Fruit fly (Drosophila melanogaster): ENCODE results near the gene Setd3.

Setd3 gene

DNA sequence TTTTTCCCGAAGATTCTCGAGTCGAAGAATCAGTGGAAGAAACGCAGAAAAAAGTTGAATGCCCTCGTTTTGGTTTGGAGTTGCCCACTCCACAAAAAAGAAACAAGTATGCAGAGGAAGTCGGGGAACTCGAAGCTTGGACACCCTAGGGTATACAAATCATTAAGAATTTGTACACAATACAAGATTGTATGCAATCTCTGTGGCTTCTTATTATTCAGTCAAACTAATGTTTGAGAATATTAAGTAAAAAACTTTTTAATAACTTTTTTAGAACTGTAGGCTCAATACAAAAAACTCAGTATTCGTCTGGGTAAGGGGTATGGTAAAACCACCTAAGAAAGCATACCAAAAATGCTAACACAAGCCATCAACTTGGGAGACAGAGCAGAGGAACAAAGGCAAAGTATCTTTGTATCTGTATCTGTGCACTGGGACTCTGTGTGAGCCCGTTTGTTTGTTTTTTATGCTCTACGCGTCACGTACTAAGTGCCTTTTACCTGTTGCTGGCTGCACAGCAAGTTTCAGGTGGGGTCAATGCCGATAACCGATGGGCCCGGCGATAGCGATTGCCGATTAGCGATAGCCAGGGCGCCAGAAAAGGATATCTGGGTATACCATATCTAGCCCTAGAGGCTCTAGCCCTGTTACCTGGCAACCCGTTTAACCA lies 16.8 kb upstream of the Setd3 start (continued):
- TF ChIP-seq dmrt11E (tag; optimal IDR thresholded peaks at IDR 0.05), result peak; percentile 93
- TF ChIP-seq CG5245 (GFP tag; optimal IDR thresholded peaks at IDR 0.05), result peak; percentile 76
- peak; percentile 68 for TF ChIP-seq Atf3 (GFP tag; optimal IDR thresholded peaks at IDR 0.05)
- peak; percentile 84 for TF ChIP-seq CG7839 (tag; optimal IDR thresholded peaks at IDR 0.05)
- TF ChIP-seq CG15514 (GFP tag; optimal IDR thresholded peaks at IDR 0.05), result peak; percentile 4
- peak; percentile 10; the same call in 1 of the 2 replicates for TF ChIP-seq CG13287 (GFP tag; IDR thresholded peaks at IDR 0.05; ENCODE audit: partially characterized antibody)
- no peak for TF ChIP-seq GATAe (GFP tag; conservative IDR thresholded peaks at IDR 0.05)
- peak; percentile 90 for TF ChIP-seq nmo (GFP tag; optimal IDR thresholded peaks at IDR 0.05)
- TF ChIP-seq fd102C (GFP tag; optimal IDR thresholded peaks at IDR 0.05), result no peak
- TF ChIP-seq CG31388 (GFP tag; optimal IDR thresholded peaks at IDR 0.05), result peak; percentile 4
- TF ChIP-seq sob (GFP tag; IDR thresholded peaks at IDR 0.05), result peak; percentile 71
- peak; percentile 99 for TF ChIP-seq sens (GFP tag)
- peak; percentile 67 for TF ChIP-seq CG13894 (tag; optimal IDR thresholded peaks at IDR 0.05)
- TF ChIP-seq CG12769 (tag; optimal IDR thresholded peaks at IDR 0.05), result peak; percentile 58
- peak; percentile 67 for TF ChIP-seq CG12155 (GFP tag; optimal IDR thresholded peaks at IDR 0.05)
- no peak for TF ChIP-seq Doc3 (GFP tag; IDR thresholded peaks at IDR 0.05; ENCODE audit: partially characterized antibody)
- TF ChIP-seq Xbp1 (GFP tag; optimal IDR thresholded peaks at IDR 0.05), result peak; percentile 76
- TF ChIP-seq crp (GFP tag; optimal IDR thresholded peaks at IDR 0.05), result no peak
- TF ChIP-seq CG7745 (tag; optimal IDR thresholded peaks at IDR 0.05), result no peak
- TF ChIP-seq CG6654 (GFP tag; optimal IDR thresholded peaks at IDR 0.05), result peak; percentile 55
- peak; percentile 48 for TF ChIP-seq Deaf1 (tag; optimal IDR thresholded peaks at IDR 0.05)
- TF ChIP-seq Stat92E (GFP tag; optimal IDR thresholded peaks at IDR 0.05), result peak in 1 of 3 experiments; percentile 76
- peak; percentile 43 for TF ChIP-seq NC2α (GFP tag; optimal IDR thresholded peaks at IDR 0.05)
- TF ChIP-seq CG13775 (GFP tag; optimal IDR thresholded peaks at IDR 0.05), result peak; percentile 71
- peak; percentile 52 for TF ChIP-seq CG12744 (GFP tag; optimal IDR thresholded peaks at IDR 0.05)
- TF ChIP-seq CG32772 (GFP tag; IDR thresholded peaks at IDR 0.05), result peak; percentile 68
- TF ChIP-seq lola (GFP tag; optimal IDR thresholded peaks at IDR 0.05), result peak in 1 of 3 experiments; percentile 91
- TF ChIP-seq Rfx (GFP tag; IDR thresholded peaks at IDR 0.05), result peak; percentile 28
- peak; percentile 38 for TF ChIP-seq her (GFP tag; optimal IDR thresholded peaks at IDR 0.05)
- TF ChIP-seq jing (GFP tag; optimal IDR thresholded peaks at IDR 0.05), result peak; percentile 44
- peak; percentile 51; the same call in 1 of the 2 replicates for TF ChIP-seq CG14667 (GFP tag; IDR thresholded peaks at IDR 0.05)
- no peak for TF ChIP-seq CG10321 (GFP tag; IDR thresholded peaks at IDR 0.05)
- no peak for TF ChIP-seq CG16779 (GFP tag; IDR thresholded peaks at IDR 0.05)
- peak; percentile 75 for TF ChIP-seq ATbp (GFP tag; optimal IDR thresholded peaks at IDR 0.05)
- peak; percentile 94 for TF ChIP-seq Med (GFP tag)
- peak; percentile 53 for TF ChIP-seq CrebB (tag; optimal IDR thresholded peaks at IDR 0.05)
- TF ChIP-seq CG11504 (tag; optimal IDR thresholded peaks at IDR 0.05), result peak; percentile 79
- TF ChIP-seq CG31365 (tag; optimal IDR thresholded peaks at IDR 0.05), result no peak
- peak; percentile 54 for TF ChIP-seq CG9609 (GFP tag; optimal IDR thresholded peaks at IDR 0.05)
- peak; percentile 85 for TF ChIP-seq Blimp-1 (GFP tag; optimal IDR thresholded peaks at IDR 0.05)
- TF ChIP-seq CG14860 (GFP tag; IDR thresholded peaks at IDR 0.05; ENCODE audit: partially characterized antibody), result peak; percentile 51; the same call in 1 of the 3 replicates
- no peak for TF ChIP-seq CG14441 (GFP tag; IDR thresholded peaks at IDR 0.05)
- TF ChIP-seq CG10209 (GFP tag; optimal IDR thresholded peaks at IDR 0.05), result peak; percentile 72
- TF ChIP-seq grau (tag; optimal IDR thresholded peaks at IDR 0.05), result peak; percentile 81
- peak; percentile 60 for TF ChIP-seq wor (GFP tag; IDR thresholded peaks at IDR 0.05)
- peak; percentile 67 for TF ChIP-seq CG17568 (GFP tag; optimal IDR thresholded peaks at IDR 0.05)
- peak; percentile 86 for TF ChIP-seq chn (GFP tag; optimal IDR thresholded peaks at IDR 0.05)
- TF ChIP-seq vvl (GFP tag; IDR thresholded peaks at IDR 0.05), result peak; percentile 86
